Fruit fly (Drosophila melanogaster) whole organism, embryonic: ENCODE data around the gene CG13114.

ENCODE experiments used
- Antp ChIP-seq: fragments of 200-800 bp; sonication (Bioruptor generic); optimal IDR thresholded peaks from 3 replicates; lab custom pipeline; 2016; ENCODE audit warnings: missing biosample characterization, missing genetic modification characterization
- Asciz ChIP-seq: fragments of 200-800 bp; sonication (Bioruptor generic); optimal IDR thresholded peaks from 2 replicates; lab custom pipeline; 2017; ENCODE audit warnings: missing biosample characterization, mild to moderate bottlenecking, missing genetic modification characterization, missing genetic modification reagents
- Bteb2 ChIP-seq: fragments of 200-800 bp; sonication (Bioruptor generic); optimal IDR thresholded peaks from 2 replicates; lab custom pipeline; 2016; ENCODE audit warnings: missing biosample characterization, missing genetic modification characterization
- C15 ChIP-seq: fragments of 200-800 bp; sonication (Bioruptor generic); IDR thresholded peaks from 3 replicates; pipeline ENCODE4 v1.3.6; 2022; ENCODE audit warnings: missing biosample characterization, missing genetic modification characterization
- CG10321 ChIP-seq: fragments of 200-800 bp; sonication (Bioruptor generic); IDR thresholded peaks from 2 replicates; pipeline ENCODE4 v1.3.6; 2022; ENCODE audit warnings: missing biosample characterization, missing genetic modification characterization
- CG12071 ChIP-seq: fragments of 200-800 bp; sonication (Bioruptor generic); optimal IDR thresholded peaks from 3 replicates; lab custom pipeline; 2018; ENCODE audit warnings: missing biosample characterization, mild to moderate bottlenecking, missing genetic modification characterization
- CG12155 ChIP-seq: fragments of 200-800 bp; sonication (Bioruptor generic); optimal IDR thresholded peaks from 3 replicates; lab custom pipeline; 2016; ENCODE audit warnings: missing biosample characterization, missing genetic modification characterization
- CG12659 ChIP-seq: fragments of 200-800 bp; sonication (Bioruptor generic); optimal IDR thresholded peaks from 3 replicates; lab custom pipeline; 2017; ENCODE audit warnings: mild to moderate bottlenecking, missing biosample characterization, missing genetic modification reagents, missing genetic modification characterization
- CG14441 ChIP-seq: fragments of 200-800 bp; sonication (Bioruptor generic); IDR thresholded peaks from 2 replicates; pipeline ENCODE4 v1.3.6; 2022; ENCODE audit warnings: missing biosample characterization, missing genetic modification characterization
- CG2199 ChIP-seq: fragments of 200-800 bp; sonication (Bioruptor generic); IDR thresholded peaks from 3 replicates; pipeline ENCODE4 v1.3.6; 2022; ENCODE audit warnings: missing biosample characterization, missing genetic modification characterization
- CG2678 ChIP-seq: fragments of 200-800 bp; sonication (Bioruptor generic); optimal IDR thresholded peaks from 3 replicates; lab custom pipeline; 2019; ENCODE audit warnings: missing biosample characterization, mild to moderate bottlenecking, missing genetic modification characterization, moderate library complexity
- CG32772 ChIP-seq: fragments of 200-800 bp; sonication (Bioruptor generic); IDR thresholded peaks from 2 replicates; pipeline ENCODE4 v1.3.6; 2022; ENCODE audit warnings: missing biosample characterization, missing genetic modification characterization
- CG33213 ChIP-seq: fragments of 200-800 bp; sonication (Bioruptor generic); optimal IDR thresholded peaks from 3 replicates; lab custom pipeline; 2016; ENCODE audit warnings: missing biosample characterization, missing genetic modification characterization
- CG3847 ChIP-seq: fragments of 200-800 bp; sonication (Bioruptor generic); IDR thresholded peaks from 2 replicates; pipeline ENCODE4 v1.3.6; 2022; ENCODE audit warnings: missing biosample characterization, missing genetic modification characterization
- CG4424 ChIP-seq: fragments of 200-800 bp; sonication (Bioruptor generic); optimal IDR thresholded peaks from 3 replicates; lab custom pipeline; 2016; ENCODE audit warnings: missing biosample characterization, missing genetic modification characterization
- CG4820 ChIP-seq: fragments of 200-800 bp; sonication (Bioruptor generic); optimal IDR thresholded peaks from 3 replicates; lab custom pipeline; 2016; ENCODE audit warnings: missing biosample characterization, missing genetic modification characterization
- CG7963 ChIP-seq: fragments of 200-800 bp; sonication (Bioruptor generic); IDR thresholded peaks from 3 replicates; pipeline ENCODE4 v1.3.6; 2022; ENCODE audit warnings: missing biosample characterization, missing genetic modification characterization; ENCODE audit not compliant: partially characterized antibody
- CG8290 ChIP-seq, 3 experiments: fragments of 200-800 bp; sonication (Bioruptor generic); optimal IDR thresholded peaks; 2 replicates each; lab custom pipeline; 2016 to 2019; ENCODE audit warnings: missing biosample characterization in 3 of 3, missing genetic modification characterization in 3 of 3, mild to moderate bottlenecking in 2 of 3, moderate library complexity in 1 of 3
- CG9437 ChIP-seq: fragments of 200-800 bp; sonication (Bioruptor generic); optimal IDR thresholded peaks from 2 replicates; lab custom pipeline; 2018; ENCODE audit warnings: missing biosample characterization, mild to moderate bottlenecking, missing genetic modification characterization
- CG9817 ChIP-seq: fragments of 200-800 bp; sonication (Bioruptor generic); optimal IDR thresholded peaks from 2 replicates; lab custom pipeline; 2018; ENCODE audit warnings: missing biosample characterization, mild to moderate bottlenecking, missing genetic modification characterization, moderate library complexity
- CTCF ChIP-seq: fragments of 200-800 bp; sonication (Bioruptor generic); optimal IDR thresholded peaks from 2 replicates; lab custom pipeline; 2017; ENCODE audit warnings: missing biosample characterization, mild to moderate bottlenecking, missing genetic modification characterization, moderate library complexity
- Dll ChIP-seq: fragments of 200-800 bp; sonication (Bioruptor generic); IDR thresholded peaks from 4 replicates; pipeline ENCODE4 v1.3.6; 2022; ENCODE audit warnings: missing biosample characterization, missing genetic modification characterization; ENCODE audit not compliant: partially characterized antibody
- Drgx ChIP-seq: fragments of 200-800 bp; sonication (Bioruptor generic); IDR thresholded peaks from 2 replicates; pipeline ENCODE4 v1.3.6; 2022; ENCODE audit warnings: missing biosample characterization, missing genetic modification characterization
- Ets65A ChIP-seq: fragments of 200-800 bp; sonication (Bioruptor generic); peaks from one replicate; lab custom pipeline; 2016; ENCODE audit warnings: missing biosample characterization, missing genetic modification characterization
- HLH3B ChIP-seq: fragments of 200-800 bp; sonication (Bioruptor generic); IDR thresholded peaks from 2 replicates; pipeline ENCODE4 v1.3.6; 2022; ENCODE audit warnings: missing biosample characterization, missing genetic modification characterization
- MESR4 ChIP-seq: fragments of 200-800 bp; sonication (Bioruptor generic); optimal IDR thresholded peaks from 2 replicates; lab custom pipeline; 2018; ENCODE audit warnings: missing biosample characterization, mild to moderate bottlenecking, missing genetic modification characterization, moderate library complexity
- Meics ChIP-seq: fragments of 200-800 bp; sonication (Bioruptor generic); optimal IDR thresholded peaks from 2 replicates; lab custom pipeline; 2017; ENCODE audit warnings: missing biosample characterization, mild to moderate bottlenecking, missing genetic modification characterization
- NfI ChIP-seq: fragments of 200-800 bp; sonication (Bioruptor generic); optimal IDR thresholded peaks from 3 replicates; lab custom pipeline; 2018; ENCODE audit warnings: missing biosample characterization, mild to moderate bottlenecking, missing genetic modification characterization, moderate library complexity
- Oaz ChIP-seq: fragments of 200-800 bp; sonication (Bioruptor generic); IDR thresholded peaks from 2 replicates; pipeline ENCODE4 v1.3.6; 2022; ENCODE audit warnings: missing biosample characterization, missing genetic modification characterization
- PHDP ChIP-seq: fragments of 200-800 bp; sonication (Bioruptor generic); optimal IDR thresholded peaks from 3 replicates; lab custom pipeline; 2018; ENCODE audit warnings: missing biosample characterization, mild to moderate bottlenecking, missing genetic modification characterization, moderate library complexity
- Six4 ChIP-seq: fragments of 200-800 bp; sonication (Bioruptor generic); optimal IDR thresholded peaks from 2 replicates; lab custom pipeline; 2016; ENCODE audit warnings: missing biosample characterization, missing genetic modification characterization
- Spps ChIP-seq: fragments of 200-800 bp; sonication (Bioruptor generic); optimal IDR thresholded peaks from 2 replicates; lab custom pipeline; 2018; ENCODE audit warnings: missing biosample characterization, mild to moderate bottlenecking, missing genetic modification characterization
- Taf1 ChIP-seq: fragments of 200-800 bp; sonication (Bioruptor generic); IDR thresholded peaks from 2 replicates; pipeline ENCODE4 v1.3.6; 2022; ENCODE audit warnings: missing biosample characterization, missing genetic modification characterization
- al ChIP-seq: fragments of 200-800 bp; sonication (Bioruptor generic); IDR thresholded peaks from 2 replicates; pipeline ENCODE4 v1.3.6; 2022; ENCODE audit warnings: missing biosample characterization, missing genetic modification characterization
- btn ChIP-seq: fragments of 200-800 bp; sonication (Bioruptor generic); optimal IDR thresholded peaks from 2 replicates; lab custom pipeline; 2016; ENCODE audit warnings: missing biosample characterization, missing genetic modification characterization
- croc ChIP-seq: fragments of 200-800 bp; sonication (Bioruptor generic); conservative IDR thresholded peaks from 3 replicates; pipeline ENCODE4 v1.3.6; 2022; ENCODE audit warnings: missing biosample characterization, missing genetic modification characterization
- crol ChIP-seq: fragments of 200-800 bp; sonication (Bioruptor generic); IDR thresholded peaks from 2 replicates; pipeline ENCODE4 v1.3.6; 2022; ENCODE audit warnings: missing biosample characterization, missing genetic modification characterization
- esg ChIP-seq: fragments of 200-800 bp; sonication (Bioruptor generic); conservative IDR thresholded peaks from 2 replicates; pipeline ENCODE4 v1.3.6; 2022; ENCODE audit warnings: missing biosample characterization, missing genetic modification characterization
- fd64A ChIP-seq: fragments of 200-800 bp; sonication (Bioruptor generic); optimal IDR thresholded peaks from 3 replicates; lab custom pipeline; 2018; ENCODE audit warnings: missing biosample characterization, mild to moderate bottlenecking, missing genetic modification characterization
- gcm2 ChIP-seq: fragments of 200-800 bp; sonication (Bioruptor generic); optimal IDR thresholded peaks from 2 replicates; lab custom pipeline; 2016; ENCODE audit warnings: missing biosample characterization, missing genetic modification characterization
- gem ChIP-seq: fragments of 200-800 bp; sonication (Bioruptor generic); optimal IDR thresholded peaks from 2 replicates; lab custom pipeline; 2019; ENCODE audit warnings: missing biosample characterization, mild to moderate bottlenecking, missing genetic modification characterization, moderate library complexity
- lilli ChIP-seq: fragments of 200-800 bp; sonication (Bioruptor generic); optimal IDR thresholded peaks from 3 replicates; lab custom pipeline; 2016; ENCODE audit warnings: missing biosample characterization, missing genetic modification characterization
- lmd ChIP-seq: fragments of 200-800 bp; sonication (Bioruptor generic); IDR thresholded peaks from 2 replicates; pipeline ENCODE4 v1.3.6; 2022; ENCODE audit warnings: missing biosample characterization, missing genetic modification characterization
- mirr ChIP-seq: fragments of 200-800 bp; sonication (Bioruptor generic); optimal IDR thresholded peaks from 3 replicates; lab custom pipeline; 2018; ENCODE audit warnings: missing biosample characterization, mild to moderate bottlenecking, missing genetic modification characterization
- nmo ChIP-seq: fragments of 200-800 bp; sonication (Bioruptor generic); optimal IDR thresholded peaks from 2 replicates; lab custom pipeline; 2018; ENCODE audit warnings: missing biosample characterization, mild to moderate bottlenecking, missing genetic modification characterization, moderate library complexity
- peb ChIP-seq: fragments of 200-800 bp; sonication (Bioruptor generic); IDR thresholded peaks from 2 replicates; pipeline ENCODE4 v1.3.6; 2022; ENCODE audit warnings: missing biosample characterization, missing genetic modification characterization
- repo ChIP-seq: fragments of 200-800 bp; sonication (Bioruptor generic); optimal IDR thresholded peaks from 2 replicates; lab custom pipeline; 2016; ENCODE audit warnings: missing biosample characterization, missing genetic modification characterization
- sd ChIP-seq: fragments of 200-800 bp; sonication (Bioruptor generic); optimal IDR thresholded peaks from 3 replicates; lab custom pipeline; 2018; ENCODE audit warnings: missing biosample characterization, mild to moderate bottlenecking, missing genetic modification characterization, moderate library complexity
- sob ChIP-seq: fragments of 200-800 bp; sonication (Bioruptor generic); IDR thresholded peaks from 2 replicates; pipeline ENCODE4 v1.3.6; 2022; ENCODE audit warnings: missing biosample characterization, missing genetic modification characterization
- trh ChIP-seq: fragments of 200-800 bp; sonication (Bioruptor generic); optimal IDR thresholded peaks from 2 replicates; lab custom pipeline; 2016; ENCODE audit warnings: missing biosample characterization, missing genetic modification characterization
- zen2 ChIP-seq: fragments of 200-800 bp; sonication (Bioruptor generic); IDR thresholded peaks from 3 replicates; pipeline ENCODE4 v1.3.6; 2022; ENCODE audit warnings: missing biosample characterization, missing genetic modification characterization; ENCODE audit not compliant: partially characterized antibody
- zfh1 ChIP-seq: fragments of 200-800 bp; sonication (Bioruptor generic); IDR thresholded peaks from 3 replicates; pipeline ENCODE4 v1.3.6; 2022; ENCODE audit warnings: missing biosample characterization, missing genetic modification characterization

CG13114 gene

dm6 chr2L:9570673-9571193 is 25.1 kb downstream of the CG13114 start (continued):
- TF ChIP-seq croc (no peak), PHDP (tag; lab: Kevin White, UChicago) (peak; percentile 55), peb (no peak), CG14441 (GFP tag; lab: Robert Waterston, UW) (no peak), CG12071 (peak; percentile 64), btn (GFP tag; lab: Kevin White, UChicago) (no peak), Six4 (GFP tag; lab: Kevin White, UChicago) (no peak), sd (tag; lab: Kevin White, UChicago) (peak; percentile 59), zen2 (GFP tag; lab: Robert Waterston, UW) (no peak), Drgx (GFP tag; lab: Robert Waterston, UW) (no peak), Taf1 (no peak), esg (GFP tag; lab: Robert Waterston, UW) (no peak), Bteb2 (GFP tag; lab: Kevin White, UChicago) (no peak), CG2678 (tag; lab: Kevin White, UChicago) (peak; percentile 38), al (GFP tag; lab: Robert Waterston, UW) (no peak), trh (GFP tag; lab: Kevin White, UChicago) (no peak), Spps (no peak), nmo (GFP tag; lab: Kevin White, UChicago) (no peak), C15 (GFP tag; lab: Robert Waterston, UW) (no peak; the same call in 2 of the 3 replicates), Oaz (GFP tag; lab: Robert Waterston, UW) (no peak), Ets65A (GFP tag; lab: Kevin White, UChicago) (no peak), Meics (GFP tag; lab: Kevin White, UChicago) (no peak), mirr (GFP tag; lab: Kevin White, UChicago) (peak; percentile 72), lilli (GFP tag; lab: Kevin White, UChicago) (no peak), gcm2 (GFP tag; lab: Kevin White, UChicago) (no peak), CG4424 (no peak), CG12659 (peak; percentile 34), MESR4 (GFP tag; lab: Kevin White, UChicago) (peak; percentile 11), CG12155 (no peak), fd64A (GFP tag; lab: Kevin White, UChicago) (peak; percentile 67), repo (GFP tag; lab: Kevin White, UChicago) (no peak), Dll (GFP tag; lab: Robert Waterston, UW) (no peak), CG3847 (GFP tag; lab: Robert Waterston, UW) (no peak), CG33213 (peak; percentile 3), CG9437 (GFP tag; lab: Kevin White, UChicago) (no peak), CG8290 (GFP tag; optimal IDR thresholded peaks at IDR 0.05; lab: Kevin White, UChicago) (no peak), CG8290 (tag; optimal IDR thresholded peaks at IDR 0.05; lab: Kevin White, UChicago) (peak in 1 of 2 experiments; percentile 76), Antp (GFP tag; lab: Kevin White, UChicago) (no peak), NfI (GFP tag; lab: Kevin White, UChicago) (no peak), CG32772 (GFP tag; lab: Robert Waterston, UW) (no peak), lmd (GFP tag; lab: Robert Waterston, UW) (no peak), zfh1 (GFP tag; lab: Robert Waterston, UW) (no peak), CG9817 (tag; lab: Kevin White, UChicago) (no peak), CG2199 (no peak), CG7963 (GFP tag; lab: Robert Waterston, UW) (no peak), CG4820 (GFP tag; lab: Kevin White, UChicago) (no peak), gem (tag; lab: Kevin White, UChicago) (no peak), Asciz (peak; percentile 68), CTCF (peak; percentile 21), sob (peak; percentile 53), crol (GFP tag; lab: Robert Waterston, UW) (no peak), HLH3B (GFP tag; lab: Robert Waterston, UW) (peak; percentile 17; the same call in 1 of the 2 replicates), CG10321 (GFP tag; lab: Robert Waterston, UW) (no peak)
